Worm (Caenorhabditis elegans) whole organism, mixed stage, embryonic: ENCODE data around the gene Y62H9A.14.

ENCODE experiments used
- bed-3 ChIP-seq: fragments of 200-800 bp; sonication (Bioruptor generic); optimal IDR thresholded peaks from 3 replicates; lab custom pipeline; 2018; ENCODE audit warnings: mild to moderate bottlenecking, missing genetic modification characterization, moderate library complexity, missing compliant biosample characterization
- elt-3 ChIP-seq: fragments of 150-350 bp; optimal IDR thresholded peaks from 2 replicates; lab custom pipeline; 2014; ENCODE audit warnings: missing biosample characterization, missing genetic modification characterization
- flh-1 ChIP-seq: fragments of 200-800 bp; sonication (Bioruptor generic); optimal IDR thresholded peaks from 2 replicates; lab custom pipeline; 2018; ENCODE audit warnings: mild to moderate bottlenecking, missing genetic modification characterization, moderate library complexity, missing compliant biosample characterization
- lsy-2 ChIP-seq: fragments of 150-350 bp; optimal IDR thresholded peaks from 2 replicates; lab custom pipeline; 2014; ENCODE audit warnings: missing biosample characterization, missing genetic modification characterization
- mab-5 ChIP-seq: fragments of 150-350 bp; optimal IDR thresholded peaks from 2 replicates; lab custom pipeline; 2014; ENCODE audit warnings: missing biosample characterization, missing genetic modification characterization
- nhr-12 ChIP-seq: fragments of 150-350 bp; optimal IDR thresholded peaks from 2 replicates; lab custom pipeline; 2014; ENCODE audit warnings: missing biosample characterization, missing genetic modification characterization
- nhr-237 ChIP-seq: fragments of 150-350 bp; optimal IDR thresholded peaks from 2 replicates; lab custom pipeline; 2014; ENCODE audit warnings: missing biosample characterization, missing genetic modification characterization
- pha-4 ChIP-seq: fragments of 150-350 bp; optimal IDR thresholded peaks from 2 replicates; lab custom pipeline; 2018; ENCODE audit warnings: missing biosample characterization, missing genetic modification reagents, missing genetic modification characterization
- unc-39 ChIP-seq: fragments of 150-350 bp; optimal IDR thresholded peaks from 2 replicates; lab custom pipeline; 2014; ENCODE audit warnings: missing biosample characterization, missing genetic modification characterization

ce11 chrX:11964555-11964954, 43.5 kb downstream of the Y62H9A.14 start:
- TF ChIP-seq nhr-12: no peak
- no peak for TF ChIP-seq lsy-2 (tag; lab: Kevin White, UChicago)
- no peak for TF ChIP-seq pha-4
- no peak for TF ChIP-seq mab-5
- no peak for TF ChIP-seq nhr-237 (tag; lab: Kevin White, UChicago)
- TF ChIP-seq flh-1: no peak
- no peak for TF ChIP-seq unc-39 (tag; lab: Kevin White, UChicago)
- TF ChIP-seq elt-3 (tag; lab: Kevin White, UChicago): no peak
- TF ChIP-seq bed-3 (GFP tag; lab: Kevin White, UChicago): no peak
